Worm (Caenorhabditis elegans) whole organism, L3 larva: Measurements from ENCODE around the gene gst-17.

Source experiments
- ZK546.5 ChIP-seq: sonication (generic microtip); optimal IDR thresholded peaks from 2 replicates; lab custom pipeline; 2017; ENCODE audit warnings: missing biosample characterization, missing genetic modification characterization
- egl-27 ChIP-seq: sonication (generic microtip); optimal IDR thresholded peaks from 4 replicates; lab custom pipeline; 2017; ENCODE audit warnings: missing biosample characterization, missing genetic modification reagents, missing genetic modification characterization
- elt-1 ChIP-seq: fragments of 150-350 bp; optimal IDR thresholded peaks from 2 replicates; lab custom pipeline; 2014; ENCODE audit warnings: missing biosample characterization, missing genetic modification characterization
- fkh-10 ChIP-seq: sonication (generic microtip); optimal IDR thresholded peaks from 2 replicates; lab custom pipeline; 2017; ENCODE audit warnings: missing biosample characterization, missing genetic modification reagents, missing genetic modification characterization
- mdl-1 ChIP-seq: fragments of 150-350 bp; optimal IDR thresholded peaks from 2 replicates; lab custom pipeline; 2014; ENCODE audit warnings: missing biosample characterization, missing genetic modification characterization
- nhr-237 ChIP-seq: fragments of 150-350 bp; optimal IDR thresholded peaks from 2 replicates; lab custom pipeline; 2014; ENCODE audit warnings: missing biosample characterization, missing genetic modification characterization
- skn-1 ChIP-seq: fragments of 150-350 bp; optimal IDR thresholded peaks from 2 replicates; lab custom pipeline; 2014; ENCODE audit warnings: missing biosample characterization, missing genetic modification characterization
- snpc-4 ChIP-seq: fragments of 150-350 bp; optimal IDR thresholded peaks from 2 replicates; lab custom pipeline; 2014; ENCODE audit warnings: missing biosample characterization, missing genetic modification characterization
- unc-62 ChIP-seq: fragments of 150-350 bp; sonication (generic microtip); optimal IDR thresholded peaks from 4 replicates; lab custom pipeline; 2014; ENCODE audit warnings: missing biosample characterization, missing genetic modification reagents, missing genetic modification characterization

DNA sequence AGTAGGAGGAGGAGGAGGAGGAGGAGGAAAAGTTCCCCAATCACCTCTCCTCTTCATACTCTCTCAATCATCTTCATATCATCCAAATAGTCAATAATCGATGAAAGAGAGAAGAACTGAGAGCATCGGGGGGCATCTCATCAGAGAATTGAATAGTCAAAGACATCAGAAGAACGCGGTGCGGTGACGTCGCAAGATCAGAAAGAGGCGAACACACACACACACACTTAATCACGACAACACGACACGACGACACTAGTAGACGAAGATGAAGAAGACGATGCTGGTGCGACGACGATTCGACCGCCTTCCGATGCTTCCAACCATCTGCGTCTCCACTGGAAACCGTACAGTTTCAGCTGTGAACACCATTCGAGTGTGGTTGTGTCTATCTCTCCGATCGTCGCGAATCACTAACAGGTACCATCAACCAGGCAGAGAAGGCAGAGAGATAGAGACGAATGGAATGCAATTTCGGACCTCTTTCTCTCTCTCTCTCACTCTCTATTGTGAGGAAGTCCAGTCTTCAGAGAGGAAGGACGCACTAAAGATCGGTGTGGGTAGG is 48.0 kb upstream of the gst-17 start:
- TF ChIP-seq skn-1 (tag; lab: Kevin White, UChicago) = no peak
- TF ChIP-seq ZK546.5 (tag; lab: Kevin White, UChicago) = no peak
- no peak for TF ChIP-seq fkh-10 (GFP tag; lab: Kevin White, UChicago)
- TF ChIP-seq nhr-237 (tag; lab: Kevin White, UChicago) = no peak
- TF ChIP-seq unc-62 = no peak
- no peak for TF ChIP-seq elt-1
- no peak for TF ChIP-seq mdl-1 (tag; lab: Kevin White, UChicago)
- TF ChIP-seq snpc-4 (tag; lab: Kevin White, UChicago) = no peak
- no peak for TF ChIP-seq egl-27 (tag; lab: Kevin White, UChicago)
